Worm (Caenorhabditis elegans): ENCODE results near the gene Y47D3B.3.

The Y47D3B.3 gene

DNA sequence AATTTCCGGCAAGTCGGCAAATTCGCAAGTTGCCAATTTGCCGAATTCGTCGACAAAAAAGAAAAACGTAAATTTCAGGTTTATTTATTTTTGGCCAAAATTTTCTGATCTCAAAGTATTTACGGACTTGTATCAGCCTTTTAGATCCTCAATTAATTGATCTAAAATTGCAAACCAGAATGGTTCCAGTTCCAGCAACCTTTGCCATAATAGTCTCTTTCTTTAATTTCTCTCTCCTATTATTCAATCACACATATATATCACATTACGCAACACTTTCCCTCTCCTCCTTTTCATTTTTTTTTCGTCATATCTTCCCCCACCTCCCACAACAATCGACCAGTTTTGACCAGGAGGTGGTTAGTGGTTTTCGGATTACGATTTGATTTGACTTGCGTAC, at the start of gene Y47D3B.3:
Y47D3B.3 (plus strand) TSS at position 301 of the 400 bp plus-strand sequence.
- TF ChIP-seq fkh-3 (tag; optimal IDR thresholded peaks at IDR 0.05) (no peak), C17E4.6 (GFP tag; IDR thresholded peaks at IDR 0.05) (no peak), ccch-3 (GFP tag; optimal IDR thresholded peaks at IDR 0.05) (no peak), nhr-27 (tag; optimal IDR thresholded peaks at IDR 0.05) (no peak), somi-1 (GFP tag; optimal IDR thresholded peaks at IDR 0.05) (no peak), ztf-25 (GFP tag; IDR thresholded peaks at IDR 0.05) (no peak), nfya-1 (tag; optimal IDR thresholded peaks at IDR 0.05; ENCODE audit: borderline replicate concordance, insufficient read depth) (no peak), cebp-2 (GFP tag; IDR thresholded peaks at IDR 0.05) (no peak), ztf-18 (tag; optimal IDR thresholded peaks at IDR 0.05) (no peak), ztf-26 (tag; optimal IDR thresholded peaks at IDR 0.05) (no peak), mxl-1 (tag; optimal IDR thresholded peaks at IDR 0.05) (no peak), pha-4 (tag; optimal IDR thresholded peaks at IDR 0.05) (no peak), rcor-1 (GFP tag; IDR thresholded peaks at IDR 0.05) (no peak)

DNA sequence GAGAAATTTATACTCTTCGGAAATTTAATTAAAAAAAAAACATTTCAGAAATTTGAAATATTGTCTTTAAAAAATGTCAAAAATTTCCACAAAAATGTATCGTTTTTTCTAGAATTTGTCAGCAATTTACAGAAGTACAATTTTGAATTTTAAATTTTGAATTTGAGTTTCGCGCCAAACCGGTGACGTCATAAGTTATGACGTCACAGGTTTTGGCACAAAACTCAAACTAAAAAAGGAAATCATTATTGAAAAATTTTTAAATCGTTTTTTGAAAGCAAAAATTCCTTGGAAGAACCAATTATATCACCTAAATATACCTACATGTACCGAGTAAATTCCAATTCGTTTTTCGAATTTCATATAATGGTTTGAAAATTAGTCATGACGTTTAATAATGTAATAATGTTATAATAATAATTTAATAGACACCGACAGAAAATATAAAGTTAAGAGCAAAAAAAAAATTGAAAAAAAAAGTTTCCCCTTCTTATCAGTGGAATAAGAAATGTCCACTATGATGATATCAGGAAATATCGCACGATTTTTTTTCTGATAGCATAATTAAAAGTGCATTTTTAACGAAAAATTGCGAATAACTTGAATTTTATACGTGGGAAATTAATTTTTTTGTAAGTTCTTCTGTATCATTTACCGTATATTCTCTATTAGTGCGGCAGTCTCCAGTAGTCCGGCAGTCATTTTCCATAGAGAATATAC, 47.3 kb upstream of the Y47D3B.3 start:
- TF ChIP-seq T07F8.4 (tag; optimal IDR thresholded peaks at IDR 0.05) (no peak), rpc-1 (optimal IDR thresholded peaks at IDR 0.05) (no peak), rpc-1 (tag; optimal IDR thresholded peaks at IDR 0.05) (no peak), cebp-1 (GFP tag; IDR thresholded peaks at IDR 0.05) (no peak), cebp-1 (tag; optimal IDR thresholded peaks at IDR 0.05) (no peak), hlh-26 (GFP tag; conservative IDR thresholded peaks at IDR 0.05) (no peak), lin-54 (GFP tag; optimal IDR thresholded peaks at IDR 0.05) (no peak), nhr-90 (tag; optimal IDR thresholded peaks at IDR 0.05) (no peak), mcd-1 (GFP tag; IDR thresholded peaks at IDR 0.05) (no peak), ceh-27 (GFP tag; optimal IDR thresholded peaks at IDR 0.05) (no peak), rec-8 (tag; optimal IDR thresholded peaks at IDR 0.05) (no peak), fkh-3 (tag; optimal IDR thresholded peaks at IDR 0.05) (no peak), lin-40 (tag; optimal IDR thresholded peaks at IDR 0.05) (no peak), madf-10 (tag; optimal IDR thresholded peaks at IDR 0.05) (no peak), bed-1 (GFP tag; IDR thresholded peaks at IDR 0.05) (no peak), ztf-26 (tag; optimal IDR thresholded peaks at IDR 0.05) (no peak), mel-28 (tag; optimal IDR thresholded peaks at IDR 0.05; ENCODE audit: borderline replicate concordance) (no peak), lin-35 (GFP tag; optimal IDR thresholded peaks at IDR 0.05) (no peak), unc-62 (GFP tag; optimal IDR thresholded peaks at IDR 0.05) (no peak), sea-2 (GFP tag; IDR thresholded peaks at IDR 0.05) (no peak)

DNA sequence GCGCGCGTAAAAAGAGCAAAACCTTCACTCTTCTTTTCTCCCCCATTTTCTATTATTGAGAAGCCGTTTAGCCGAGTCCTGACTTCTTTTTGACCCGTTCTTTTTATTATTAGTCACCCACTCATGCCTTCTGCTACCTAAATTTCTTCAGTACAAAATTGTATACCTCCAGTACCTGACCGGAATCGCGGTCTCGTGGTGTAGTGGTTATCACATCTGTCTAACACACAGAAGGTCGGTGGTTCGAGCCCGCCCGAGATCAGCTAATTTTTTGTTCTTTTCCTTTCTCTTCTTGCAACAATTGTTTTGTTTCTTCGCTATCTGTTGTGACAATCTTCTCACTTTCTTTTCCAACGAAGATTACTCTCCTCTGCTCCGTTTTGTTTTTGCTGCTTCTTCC, 44.8 kb upstream of the Y47D3B.3 start:
- TF ChIP-seq rcor-1 (GFP tag; IDR thresholded peaks at IDR 0.05) (no peak), sea-2 (GFP tag; IDR thresholded peaks at IDR 0.05) (no peak), somi-1 (GFP tag; optimal IDR thresholded peaks at IDR 0.05) (no peak), athp-1 (tag; optimal IDR thresholded peaks at IDR 0.05) (no peak), F55B11.4 (tag; optimal IDR thresholded peaks at IDR 0.05; ENCODE audit: borderline replicate concordance, insufficient read depth) (no peak), let-607 (tag; optimal IDR thresholded peaks at IDR 0.05) (no peak), cebp-2 (GFP tag; IDR thresholded peaks at IDR 0.05) (no peak), zfh-2 (GFP tag; conservative IDR thresholded peaks at IDR 0.05) (no peak), egrh-3 (GFP tag; IDR thresholded peaks at IDR 0.05) (0 out of 2 replicates have a peak, but pooled peaks have one; percentile 12), mxl-1 (tag; optimal IDR thresholded peaks at IDR 0.05) (no peak), B0035.1 (tag; optimal IDR thresholded peaks at IDR 0.05) (peak; percentile 2), ceh-91 (GFP tag; IDR thresholded peaks at IDR 0.05) (no peak), nfyb-1 (GFP tag; IDR thresholded peaks at IDR 0.05) (peak; percentile 25; the same call in 1 of the 2 replicates), sdz-38 (tag; optimal IDR thresholded peaks at IDR 0.05) (no peak), ceh-100 (GFP tag; IDR thresholded peaks at IDR 0.05) (no peak), dpl-1 (GFP tag; optimal IDR thresholded peaks at IDR 0.05) (no peak), K12H6.12 (tag; optimal IDR thresholded peaks at IDR 0.05) (no peak), sptf-2 (GFP tag; optimal IDR thresholded peaks at IDR 0.05) (no peak), F33H1.4 (GFP tag; IDR thresholded peaks at IDR 0.05) (no peak; the same call in 1 of the 2 replicates), nhr-179 (tag; optimal IDR thresholded peaks at IDR 0.05) (no peak)
